Fruit fly (Drosophila melanogaster) whole organism, embryonic: ENCODE measurements around the gene nanos.

Source experiments
- Asciz ChIP-seq: fragments of 200-800 bp; sonication (Bioruptor generic); optimal IDR thresholded peaks from 2 replicates; lab custom pipeline; 2017; ENCODE audit warnings: missing biosample characterization, mild to moderate bottlenecking, missing genetic modification characterization, missing genetic modification reagents
- BEAF-32 ChIP-seq: fragments of 200-800 bp; sonication (Bioruptor generic); optimal IDR thresholded peaks from 3 replicates; lab custom pipeline; 2017; ENCODE audit warnings: missing biosample characterization, missing genetic modification characterization, mild to moderate bottlenecking, moderate library complexity, missing genetic modification reagents
- Bteb2 ChIP-seq: fragments of 200-800 bp; sonication (Bioruptor generic); optimal IDR thresholded peaks from 2 replicates; lab custom pipeline; 2016; ENCODE audit warnings: missing biosample characterization, missing genetic modification characterization
- CG1233 ChIP-seq: fragments of 200-800 bp; sonication (Bioruptor generic); optimal IDR thresholded peaks from 4 replicates; lab custom pipeline; 2018; ENCODE audit warnings: missing biosample characterization, mild to moderate bottlenecking, missing genetic modification characterization
- CG12391 ChIP-seq: fragments of 200-800 bp; sonication (Bioruptor generic); optimal IDR thresholded peaks from 3 replicates; lab custom pipeline; 2018; ENCODE audit warnings: missing biosample characterization, mild to moderate bottlenecking, missing genetic modification characterization, moderate library complexity
- CG15073 ChIP-seq: fragments of 200-800 bp; sonication (Bioruptor generic); optimal IDR thresholded peaks from 2 replicates; lab custom pipeline; 2016; ENCODE audit warnings: missing biosample characterization, missing genetic modification characterization
- CG15269 ChIP-seq: fragments of 200-800 bp; sonication (Bioruptor generic); optimal IDR thresholded peaks from 2 replicates; lab custom pipeline; 2018; ENCODE audit warnings: missing biosample characterization, mild to moderate bottlenecking, missing genetic modification characterization, moderate library complexity
- CG1647 ChIP-seq: fragments of 200-800 bp; sonication (Bioruptor generic); optimal IDR thresholded peaks from 3 replicates; lab custom pipeline; 2016; ENCODE audit warnings: missing biosample characterization, missing genetic modification characterization
- CG16813 ChIP-seq: fragments of 200-800 bp; sonication (Bioruptor generic); IDR thresholded peaks from 3 replicates; pipeline ENCODE4 v1.3.6; 2022; ENCODE audit warnings: missing biosample characterization, missing genetic modification characterization; ENCODE audit not compliant: partially characterized antibody
- CG17361 ChIP-seq: fragments of 200-800 bp; sonication (Bioruptor generic); IDR thresholded peaks from 3 replicates; pipeline ENCODE4 v1.3.6; 2022; ENCODE audit warnings: missing biosample characterization, missing genetic modification characterization
- CG17385 ChIP-seq: fragments of 200-800 bp; sonication (Bioruptor generic); optimal IDR thresholded peaks from 3 replicates; lab custom pipeline; 2018; ENCODE audit warnings: missing biosample characterization, mild to moderate bottlenecking, missing genetic modification characterization
- CG17829 ChIP-seq: fragments of 200-800 bp; optimal IDR thresholded peaks from 2 replicates; lab custom pipeline; 2019; ENCODE audit warnings: missing biosample characterization, mild to moderate bottlenecking, missing genetic modification characterization, moderate library complexity
- CG18599 ChIP-seq: fragments of 200-800 bp; sonication (Bioruptor generic); optimal IDR thresholded peaks from 3 replicates; lab custom pipeline; 2017; ENCODE audit warnings: missing biosample characterization, missing genetic modification characterization, mild to moderate bottlenecking, moderate library complexity, missing genetic modification reagents
- CG2120 ChIP-seq: fragments of 200-800 bp; sonication (Bioruptor generic); optimal IDR thresholded peaks from 3 replicates; lab custom pipeline; 2016; ENCODE audit warnings: missing biosample characterization, missing genetic modification characterization
- CG2712 ChIP-seq: fragments of 200-800 bp; optimal IDR thresholded peaks from 3 replicates; lab custom pipeline; 2019; ENCODE audit warnings: missing biosample characterization, mild to moderate bottlenecking, missing genetic modification characterization, moderate library complexity
- CG2889 ChIP-seq: fragments of 200-800 bp; sonication (Bioruptor generic); IDR thresholded peaks from 3 replicates; pipeline ENCODE4 v1.3.6; 2022; ENCODE audit warnings: missing biosample characterization, missing genetic modification characterization
- CG4282 ChIP-seq: fragments of 200-800 bp; sonication (Bioruptor generic); optimal IDR thresholded peaks from 2 replicates; lab custom pipeline; 2016; ENCODE audit warnings: missing biosample characterization, missing genetic modification characterization
- CG5180 ChIP-seq: fragments of 200-800 bp; sonication (Bioruptor generic); optimal IDR thresholded peaks from 3 replicates; lab custom pipeline; 2017; ENCODE audit warnings: missing biosample characterization, missing genetic modification characterization, mild to moderate bottlenecking, moderate library complexity, missing genetic modification reagents
- CG6689 ChIP-seq: fragments of 200-800 bp; sonication (Bioruptor generic); IDR thresholded peaks from 2 replicates; pipeline ENCODE4 v1.3.6; 2022; ENCODE audit warnings: missing biosample characterization, missing genetic modification characterization
- CG7556 ChIP-seq: fragments of 200-800 bp; sonication (Bioruptor generic); optimal IDR thresholded peaks from 2 replicates; lab custom pipeline; 2017; ENCODE audit warnings: missing biosample characterization, mild to moderate bottlenecking, missing genetic modification characterization
- CG8478 ChIP-seq: fragments of >200 bp; optimal IDR thresholded peaks from 2 replicates; lab custom pipeline; 2018
- CG9727 ChIP-seq: fragments of 200-800 bp; sonication (Bioruptor generic); optimal IDR thresholded peaks from 3 replicates; lab custom pipeline; 2017; ENCODE audit warnings: missing biosample characterization, mild to moderate bottlenecking, missing genetic modification characterization
- Dip2 ChIP-seq: fragments of 200-800 bp; sonication (Bioruptor generic); IDR thresholded peaks from 2 replicates; pipeline ENCODE4 v1.3.6; 2022; ENCODE audit warnings: missing biosample characterization, missing genetic modification characterization
- Doc3 ChIP-seq: fragments of 200-800 bp; sonication (Bioruptor generic); IDR thresholded peaks from 3 replicates; pipeline ENCODE4 v1.3.6; 2022; ENCODE audit warnings: missing biosample characterization, missing genetic modification characterization; ENCODE audit not compliant: partially characterized antibody
- Dp ChIP-seq: fragments of 200-800 bp; sonication (Bioruptor generic); optimal IDR thresholded peaks from 2 replicates; lab custom pipeline; 2018; ENCODE audit warnings: missing biosample characterization, mild to moderate bottlenecking, missing genetic modification characterization, moderate library complexity
- Ets65A ChIP-seq: fragments of 200-800 bp; sonication (Bioruptor generic); peaks from one replicate; lab custom pipeline; 2016; ENCODE audit warnings: missing biosample characterization, missing genetic modification characterization
- Gsc ChIP-seq: fragments of 200-800 bp; sonication (Bioruptor generic); IDR thresholded peaks from 2 replicates; pipeline ENCODE4 v1.3.6; 2022; ENCODE audit warnings: missing biosample characterization, missing genetic modification characterization
- H2.0 ChIP-seq: fragments of 200-800 bp; sonication (Bioruptor generic); IDR thresholded peaks from 2 replicates; pipeline ENCODE4 v1.3.6; 2022; ENCODE audit warnings: missing biosample characterization, missing genetic modification characterization
- HLH3B ChIP-seq: fragments of 200-800 bp; sonication (Bioruptor generic); IDR thresholded peaks from 2 replicates; pipeline ENCODE4 v1.3.6; 2022; ENCODE audit warnings: missing biosample characterization, missing genetic modification characterization
- MTF-1 ChIP-seq: fragments of 200-800 bp; sonication (Bioruptor generic); optimal IDR thresholded peaks from 2 replicates; lab custom pipeline; 2018; ENCODE audit warnings: missing biosample characterization, mild to moderate bottlenecking, missing genetic modification characterization, borderline replicate concordance
- Mad ChIP-seq: fragments of 200-800 bp; sonication (Bioruptor generic); optimal IDR thresholded peaks from 2 replicates; lab custom pipeline; 2016; ENCODE audit warnings: missing biosample characterization, missing genetic modification characterization
- Myb ChIP-seq: fragments of 200-800 bp; sonication (Bioruptor generic); optimal IDR thresholded peaks from 2 replicates; lab custom pipeline; 2016; ENCODE audit warnings: missing biosample characterization, missing genetic modification characterization
- NFAT ChIP-seq: fragments of 200-800 bp; sonication (Bioruptor generic); IDR thresholded peaks from 2 replicates; pipeline ENCODE4 v1.3.6; 2022; ENCODE audit warnings: missing biosample characterization, missing genetic modification characterization
- Nf-YC ChIP-seq: fragments of 200-800 bp; optimal IDR thresholded peaks from 3 replicates; lab custom pipeline; 2019; ENCODE audit warnings: missing biosample characterization, mild to moderate bottlenecking, missing genetic modification characterization, moderate library complexity
- Xbp1 ChIP-seq: fragments of 200-800 bp; sonication (Bioruptor generic); optimal IDR thresholded peaks from 3 replicates; lab custom pipeline; 2016; ENCODE audit warnings: missing biosample characterization, mild to moderate bottlenecking, missing genetic modification characterization
- Xrp1 ChIP-seq: fragments of 200-800 bp; sonication (Bioruptor generic); IDR thresholded peaks from 2 replicates; pipeline ENCODE4 v1.3.6; 2022; ENCODE audit warnings: missing biosample characterization, missing genetic modification characterization
- ab ChIP-seq: fragments of 200-800 bp; sonication (Bioruptor generic); optimal IDR thresholded peaks from 2 replicates; lab custom pipeline; 2016; ENCODE audit warnings: missing biosample characterization, missing genetic modification characterization
- cg ChIP-seq: fragments of 200-800 bp; sonication (Bioruptor generic); optimal IDR thresholded peaks from 3 replicates; lab custom pipeline; 2019; ENCODE audit warnings: missing biosample characterization, mild to moderate bottlenecking, missing genetic modification characterization, moderate library complexity
- chif ChIP-seq, 2 experiments: fragments of 200-800 bp; sonication (Bioruptor generic); optimal IDR thresholded peaks; 3 replicates each; lab custom pipeline; 2016; ENCODE audit warnings: missing biosample characterization in 2 of 2, missing genetic modification characterization in 2 of 2
- crp ChIP-seq, 2 experiments: fragments of 200-800 bp; sonication (Bioruptor generic); optimal IDR thresholded peaks; 2 replicates in 1 of 2; 3 replicates in 1 of 2; lab custom pipeline; 2017; ENCODE audit warnings: missing biosample characterization in 2 of 2, missing genetic modification characterization in 2 of 2, mild to moderate bottlenecking in 1 of 2, moderate library complexity in 1 of 2
- emc ChIP-seq: fragments of 200-800 bp; sonication (Bioruptor generic); optimal IDR thresholded peaks from 2 replicates; lab custom pipeline; 2016; ENCODE audit warnings: missing biosample characterization, missing genetic modification characterization
- ind ChIP-seq: fragments of 200-800 bp; sonication (Bioruptor generic); optimal IDR thresholded peaks from 3 replicates; lab custom pipeline; 2016; ENCODE audit warnings: missing biosample characterization, missing genetic modification characterization
- jing ChIP-seq: fragments of 200-800 bp; sonication (Bioruptor generic); optimal IDR thresholded peaks from 2 replicates; lab custom pipeline; 2018; ENCODE audit warnings: missing biosample characterization, mild to moderate bottlenecking, missing genetic modification characterization
- lola ChIP-seq, 3 experiments: fragments of >200 bp in 2 of 3; fragments of 200-800 bp in 1 of 3; sonication (Bioruptor generic) in 1 of 3; optimal IDR thresholded peaks; 2 replicates each; lab custom pipeline; 2017 to 2019; ENCODE audit warnings: missing biosample characterization in 3 of 3, missing genetic modification characterization in 3 of 3, mild to moderate bottlenecking in 1 of 3, moderate library complexity in 1 of 3
- mld ChIP-seq: fragments of 200-800 bp; sonication (Bioruptor generic); IDR thresholded peaks from 3 replicates; pipeline ENCODE4 v1.3.6; 2022; ENCODE audit warnings: missing biosample characterization, missing genetic modification characterization; ENCODE audit not compliant: partially characterized antibody
- oc ChIP-seq: fragments of 200-800 bp; sonication (Bioruptor generic); optimal IDR thresholded peaks from 2 replicates; lab custom pipeline; 2018; ENCODE audit warnings: missing biosample characterization, mild to moderate bottlenecking, missing genetic modification characterization, moderate library complexity
- pb ChIP-seq: fragments of 200-800 bp; sonication (Bioruptor generic); optimal IDR thresholded peaks from 3 replicates; lab custom pipeline; 2016; ENCODE audit warnings: missing biosample characterization, missing genetic modification characterization
- yki ChIP-seq: fragments of >200 bp; optimal IDR thresholded peaks from 3 replicates; lab custom pipeline; 2018
- zfh1 ChIP-seq: fragments of 200-800 bp; sonication (Bioruptor generic); IDR thresholded peaks from 3 replicates; pipeline ENCODE4 v1.3.6; 2022; ENCODE audit warnings: missing biosample characterization, missing genetic modification characterization

The nanos gene

DNA sequence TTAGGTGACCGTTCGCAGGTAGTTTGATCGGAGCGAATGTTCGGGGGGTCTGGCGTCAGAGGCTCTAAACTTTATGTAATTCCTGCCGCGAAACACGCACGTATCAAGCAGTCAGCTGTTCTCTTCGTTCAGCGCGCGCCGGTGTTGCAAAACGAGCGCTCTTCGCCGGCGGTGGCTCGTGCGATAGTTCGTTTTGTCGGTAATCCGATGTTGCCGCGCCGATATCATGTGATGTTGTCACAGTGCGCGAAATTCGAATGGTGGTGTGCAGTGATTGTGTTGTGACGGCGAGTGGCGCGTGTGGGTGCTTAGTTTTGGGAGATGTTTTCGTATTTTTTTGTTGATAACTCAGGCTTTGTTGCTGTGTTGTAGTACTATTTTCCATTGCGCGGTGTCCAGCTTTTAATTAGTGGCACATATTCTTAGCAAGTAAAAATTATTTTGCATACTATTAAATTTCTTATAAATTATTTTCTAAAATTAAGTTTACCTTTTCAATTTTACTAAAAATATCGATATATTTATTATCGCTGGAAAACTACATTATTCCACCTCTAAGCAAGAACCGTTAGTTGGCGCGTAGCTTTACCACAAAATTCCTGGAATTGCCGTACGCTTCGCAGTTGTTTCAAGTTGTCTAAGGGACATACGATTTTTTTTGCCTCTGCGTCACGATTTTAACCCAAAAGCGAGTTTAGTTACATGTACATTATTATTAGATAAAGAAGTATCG lies at the start of gene nanos (continued):
- peak; percentile 99 for TF ChIP-seq Dp
- peak; percentile 36 for TF ChIP-seq CG8478
- TF ChIP-seq CG9727 (GFP tag; lab: Kevin White, UChicago) = peak; percentile 52
- TF ChIP-seq Gsc (GFP tag; lab: Robert Waterston, UW) = no peak
- peak; percentile 74 for TF ChIP-seq zfh1 (GFP tag; lab: Robert Waterston, UW)
- TF ChIP-seq H2.0 = peak; percentile 59; the same call in 1 of the 2 replicates
- TF ChIP-seq lola (GFP tag; optimal IDR thresholded peaks at IDR 0.05; lab: Kevin White, UChicago) = peak in 1 of 3 experiments; percentile 29
- TF ChIP-seq NFAT = peak; percentile 86
- no peak for TF ChIP-seq CG5180 (GFP tag; lab: Kevin White, UChicago)
- peak; percentile 14 for TF ChIP-seq CG7556 (GFP tag; lab: Kevin White, UChicago)
- peak; percentile 29 to 33 for TF ChIP-seq chif (GFP tag; optimal IDR thresholded peaks at IDR 0.05; lab: Kevin White, UChicago)
- TF ChIP-seq HLH3B (GFP tag; lab: Robert Waterston, UW) = peak; percentile 49; the same call in 1 of the 2 replicates
- TF ChIP-seq emc (GFP tag; lab: Kevin White, UChicago) = peak; percentile 20
- peak; percentile 60 for TF ChIP-seq CG2712 (tag; lab: Kevin White, UChicago)
- TF ChIP-seq Asciz (GFP tag; lab: Kevin White, UChicago) = no peak
- no peak for TF ChIP-seq Dip2
- TF ChIP-seq cg (GFP tag; lab: Kevin White, UChicago) = no peak
- TF ChIP-seq CG18599 (GFP tag; lab: Kevin White, UChicago) = peak; percentile 56
- TF ChIP-seq CG15269 (tag; lab: Kevin White, UChicago) = peak; percentile 24
- TF ChIP-seq Xbp1 (GFP tag; lab: Kevin White, UChicago) = peak; percentile 71
- 0 out of 2 replicates have a peak, but pooled peaks have one; percentile 23 for TF ChIP-seq CG6689 (GFP tag; lab: Robert Waterston, UW)
- peak; percentile 28 for TF ChIP-seq CG17829 (tag; lab: Kevin White, UChicago)
- peak; percentile 34 for TF ChIP-seq CG17385
- TF ChIP-seq CG1233 (GFP tag; lab: Kevin White, UChicago) = peak; percentile 11
- TF ChIP-seq oc (tag; lab: Kevin White, UChicago) = peak; percentile 66
- peak; percentile 86 for TF ChIP-seq Myb (GFP tag; lab: Kevin White, UChicago)
- peak; percentile 95 for TF ChIP-seq Doc3
- TF ChIP-seq CG17361 (GFP tag; lab: Robert Waterston, UW) = peak; percentile 49; the same call in 1 of the 3 replicates
- TF ChIP-seq ab (GFP tag; lab: Kevin White, UChicago) = peak; percentile 43
- TF ChIP-seq mld (GFP tag; lab: Robert Waterston, UW) = peak; percentile 95
- TF ChIP-seq CG16813 (GFP tag; lab: Robert Waterston, UW) = peak; percentile 99
- peak; percentile 56 for TF ChIP-seq Nf-YC (tag; lab: Kevin White, UChicago)
- peak; percentile 51 for TF ChIP-seq Bteb2 (GFP tag; lab: Kevin White, UChicago)
- no peak for TF ChIP-seq yki (lab: Kevin White, UChicago)
- peak; percentile 64 for TF ChIP-seq ind (GFP tag; lab: Kevin White, UChicago)
- TF ChIP-seq BEAF-32 = peak; percentile 100
- 0 out of 3 replicates have a peak, but pooled peaks have one; percentile 29 for TF ChIP-seq CG2889 (GFP tag; lab: Robert Waterston, UW)
- peak; percentile 56 for TF ChIP-seq pb (GFP tag; lab: Kevin White, UChicago)
- no peak for TF ChIP-seq CG15073 (GFP tag; lab: Kevin White, UChicago)
- TF ChIP-seq CG1647 (GFP tag; lab: Kevin White, UChicago) = peak; percentile 60
- TF ChIP-seq CG12391 (tag; lab: Kevin White, UChicago) = peak; percentile 64
- TF ChIP-seq Mad (GFP tag; lab: Kevin White, UChicago) = peak; percentile 85
- peak; percentile 32 for TF ChIP-seq MTF-1 (GFP tag; lab: Kevin White, UChicago)
- TF ChIP-seq crp (GFP tag; optimal IDR thresholded peaks at IDR 0.05; lab: Kevin White, UChicago) = peak; percentile 79 to 99
- TF ChIP-seq Xrp1 (GFP tag; lab: Robert Waterston, UW) = peak; percentile 46; the same call in 1 of the 2 replicates
- TF ChIP-seq jing = no peak
- TF ChIP-seq CG4282 (GFP tag; lab: Kevin White, UChicago) = peak; percentile 29
- peak; percentile 96 for TF ChIP-seq Ets65A (GFP tag; lab: Kevin White, UChicago)
- peak; percentile 83 for TF ChIP-seq CG2120 (GFP tag; lab: Kevin White, UChicago)
